Worm (Caenorhabditis elegans) whole organism, L3 larva: ENCODE results near the gene F17C11.12.

Source experiments
- ceh-16 ChIP-seq: sonication (generic microtip); optimal IDR thresholded peaks from 2 replicates; lab custom pipeline; 2017; ENCODE audit warnings: missing biosample characterization, missing genetic modification characterization
- ceh-28 ChIP-seq: fragments of 150-350 bp; optimal IDR thresholded peaks from 2 replicates; lab custom pipeline; 2014; ENCODE audit warnings: missing biosample characterization, missing genetic modification reagents, missing genetic modification characterization
- ceh-82 ChIP-seq: fragments of 150-350 bp; optimal IDR thresholded peaks from 2 replicates; lab custom pipeline; 2014; ENCODE audit warnings: missing biosample characterization, missing genetic modification characterization
- ceh-9 ChIP-seq: sonication (generic microtip); optimal IDR thresholded peaks from 2 replicates; lab custom pipeline; 2018; ENCODE audit warnings: missing biosample characterization, missing genetic modification characterization
- egl-27 ChIP-seq: sonication (generic microtip); optimal IDR thresholded peaks from 4 replicates; lab custom pipeline; 2017; ENCODE audit warnings: missing biosample characterization, missing genetic modification reagents, missing genetic modification characterization
- egl-5 ChIP-seq: fragments of 150-350 bp; optimal IDR thresholded peaks from 2 replicates; lab custom pipeline; 2017; ENCODE audit warnings: missing biosample characterization, missing genetic modification reagents, missing genetic modification characterization, inconsistent platforms
- elt-1 ChIP-seq: fragments of 150-350 bp; optimal IDR thresholded peaks from 2 replicates; lab custom pipeline; 2014; ENCODE audit warnings: missing biosample characterization, missing genetic modification characterization
- elt-3 ChIP-seq, 3 experiments: fragments of 150-350 bp in 1 of 3; sonication (generic microtip) in 2 of 3; optimal IDR thresholded peaks; 2 replicates in 2 of 3; 4 replicates in 1 of 3; lab custom pipeline; 2014 to 2017; ENCODE audit warnings: missing biosample characterization in 3 of 3, missing genetic modification characterization in 3 of 3
- eor-1 ChIP-seq, 2 experiments: fragments of 150-350 bp; optimal IDR thresholded peaks; 2 replicates each; lab custom pipeline; 2014 to 2018; ENCODE audit warnings: missing biosample characterization in 2 of 2, missing genetic modification characterization in 2 of 2
- fkh-10 ChIP-seq: sonication (generic microtip); optimal IDR thresholded peaks from 2 replicates; lab custom pipeline; 2017; ENCODE audit warnings: missing biosample characterization, missing genetic modification reagents, missing genetic modification characterization
- fkh-2 ChIP-seq: fragments of 150-350 bp; optimal IDR thresholded peaks from 2 replicates; lab custom pipeline; 2014; ENCODE audit warnings: missing biosample characterization, missing genetic modification reagents, missing genetic modification characterization
- fos-1 ChIP-seq: fragments of 150-350 bp; optimal IDR thresholded peaks from 2 replicates; lab custom pipeline; 2014; ENCODE audit warnings: missing biosample characterization, missing genetic modification characterization
- hmg-11 ChIP-seq: sonication (generic microtip); optimal IDR thresholded peaks from 2 replicates; lab custom pipeline; 2016; ENCODE audit warnings: missing genetic modification characterization, missing compliant biosample characterization
- jun-1 ChIP-seq: fragments of 150-350 bp; optimal IDR thresholded peaks from 2 replicates; lab custom pipeline; 2014; ENCODE audit warnings: missing biosample characterization, missing genetic modification reagents, missing genetic modification characterization
- lin-15B ChIP-seq: fragments of 150-350 bp; optimal IDR thresholded peaks from 2 replicates; lab custom pipeline; 2014; ENCODE audit warnings: missing biosample characterization, missing genetic modification characterization
- lsy-12 ChIP-seq: sonication (generic microtip); optimal IDR thresholded peaks from 2 replicates; lab custom pipeline; 2016; ENCODE audit warnings: mild to moderate bottlenecking, missing genetic modification characterization, missing compliant biosample characterization
- mml-1 ChIP-seq: fragments of 150-350 bp; sonication (generic microtip); optimal IDR thresholded peaks from 3 replicates; lab custom pipeline; 2014; ENCODE audit warnings: missing biosample characterization, missing genetic modification characterization
- nfya-1 ChIP-seq: sonication (generic microtip); optimal IDR thresholded peaks from 2 replicates; lab custom pipeline; 2017; ENCODE audit warnings: missing genetic modification characterization, mild to moderate bottlenecking, missing compliant biosample characterization, antibody characterized with exemption, moderate library complexity; ENCODE audit not compliant: insufficient read depth
- nhr-11 ChIP-seq: fragments of 150-350 bp; optimal IDR thresholded peaks from 2 replicates; lab custom pipeline; 2014; ENCODE audit warnings: missing biosample characterization, missing genetic modification characterization
- nhr-12 ChIP-seq: fragments of 150-350 bp; optimal IDR thresholded peaks from 2 replicates; lab custom pipeline; 2014; ENCODE audit warnings: missing biosample characterization, missing genetic modification characterization
- nhr-23 ChIP-seq: fragments of 150-350 bp; optimal IDR thresholded peaks from 2 replicates; lab custom pipeline; 2014; ENCODE audit warnings: missing biosample characterization, missing genetic modification reagents, missing genetic modification characterization
- nhr-237 ChIP-seq: fragments of 150-350 bp; optimal IDR thresholded peaks from 2 replicates; lab custom pipeline; 2014; ENCODE audit warnings: missing biosample characterization, missing genetic modification characterization
- nhr-25 ChIP-seq: sonication (generic microtip); optimal IDR thresholded peaks from 2 replicates; lab custom pipeline; 2017; ENCODE audit warnings: missing biosample characterization, missing genetic modification characterization
- nhr-43 ChIP-seq: sonication (generic microtip); optimal IDR thresholded peaks from 2 replicates; lab custom pipeline; 2016; ENCODE audit warnings: mild to moderate bottlenecking, missing genetic modification characterization, missing compliant biosample characterization; ENCODE audit not compliant: poor library complexity, severe bottlenecking
- nhr-76 ChIP-seq: fragments of 150-350 bp; sonication (generic microtip); optimal IDR thresholded peaks from 5 replicates; lab custom pipeline; 2014; ENCODE audit warnings: missing biosample characterization, missing genetic modification characterization
- nhr-77 ChIP-seq: fragments of 150-350 bp; optimal IDR thresholded peaks from 2 replicates; lab custom pipeline; 2014; ENCODE audit warnings: missing biosample characterization, missing genetic modification characterization
- pqm-1 ChIP-seq: fragments of 150-350 bp; optimal IDR thresholded peaks from 2 replicates; lab custom pipeline; 2017; ENCODE audit warnings: missing biosample characterization, missing genetic modification characterization, inconsistent platforms
- skn-1 ChIP-seq: fragments of 150-350 bp; optimal IDR thresholded peaks from 2 replicates; lab custom pipeline; 2014; ENCODE audit warnings: missing biosample characterization, missing genetic modification characterization
- tbx-2 ChIP-seq: sonication (generic microtip); optimal IDR thresholded peaks from 2 replicates; lab custom pipeline; 2016; ENCODE audit warnings: mild to moderate bottlenecking, missing genetic modification characterization, missing compliant biosample characterization
- unc-39 ChIP-seq: sonication (generic microtip); optimal IDR thresholded peaks from 4 replicates; lab custom pipeline; 2017; ENCODE audit warnings: missing biosample characterization, missing genetic modification characterization
- unc-62 ChIP-seq: fragments of 150-350 bp; sonication (generic microtip); optimal IDR thresholded peaks from 4 replicates; lab custom pipeline; 2014; ENCODE audit warnings: missing biosample characterization, missing genetic modification reagents, missing genetic modification characterization
- zag-1 ChIP-seq: fragments of 150-350 bp; optimal IDR thresholded peaks from 2 replicates; lab custom pipeline; 2014; ENCODE audit warnings: missing biosample characterization, missing genetic modification characterization

The F17C11.12 gene

DNA sequence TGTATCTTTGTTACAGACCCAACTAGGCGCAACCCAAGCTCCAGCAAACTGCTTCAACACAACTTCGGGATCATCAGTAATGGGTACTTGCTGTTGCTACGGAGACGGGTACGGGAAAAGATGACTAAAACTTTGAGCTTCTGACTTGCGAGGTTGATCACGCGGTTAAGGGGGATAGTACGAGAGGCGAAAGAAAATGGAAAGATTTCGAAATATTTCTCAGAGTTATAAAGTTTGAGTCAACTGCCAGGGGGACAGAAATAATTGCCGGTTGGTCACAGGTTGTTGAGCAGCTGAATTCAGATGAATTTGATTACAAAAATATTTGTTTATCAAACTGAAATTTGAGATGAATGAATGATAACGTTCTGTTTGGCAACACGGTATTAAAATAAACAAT lies 11.1 kb downstream of the F17C11.12 start:
- TF ChIP-seq nhr-76 (tag; lab: Kevin White, UChicago), result no peak
- no peak for TF ChIP-seq fkh-10 (GFP tag; lab: Kevin White, UChicago)
- no peak for TF ChIP-seq unc-62 (GFP tag; lab: Kevin White, UChicago)
- no peak for TF ChIP-seq nhr-23 (tag; lab: Kevin White, UChicago)

DNA sequence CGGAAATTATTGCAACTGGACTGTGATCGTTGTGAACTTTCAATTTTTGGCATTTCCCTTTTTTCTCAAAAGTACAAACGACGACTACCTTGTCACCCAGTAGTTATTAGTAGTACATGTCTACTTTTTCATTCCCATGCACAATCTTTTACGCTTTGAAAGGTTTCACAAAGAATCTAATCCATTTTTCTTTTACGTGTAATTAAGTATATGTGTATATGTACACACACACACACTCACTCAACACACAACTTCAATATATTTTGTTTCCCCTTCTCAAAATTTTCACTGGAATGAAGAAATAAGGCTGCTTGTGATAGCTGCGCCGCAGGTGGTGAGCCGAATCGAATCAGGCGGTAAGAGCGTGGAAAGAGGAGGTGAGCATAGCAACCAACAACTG lies 12.0 kb downstream of the F17C11.12 start, which contains the start of gene F58B4.6:
Gene F58B4.6, plus strand, starts transcription at position 301 of the 400 bp plus-strand sequence.
- TF ChIP-seq unc-62 (GFP tag; lab: Kevin White, UChicago) (no peak), fkh-2 (no peak), ceh-9 (tag; lab: Kevin White, UChicago) (no peak), nhr-25 (tag; lab: Kevin White, UChicago) (no peak), elt-1 (tag; lab: Kevin White, UChicago) (no peak), unc-39 (tag; lab: Kevin White, UChicago) (no peak), nhr-23 (tag; lab: Kevin White, UChicago) (no peak), tbx-2 (tag; lab: Kevin White, UChicago) (no peak), nhr-11 (tag; lab: Kevin White, UChicago) (no peak), pqm-1 (no peak), nhr-77 (no peak)

DNA sequence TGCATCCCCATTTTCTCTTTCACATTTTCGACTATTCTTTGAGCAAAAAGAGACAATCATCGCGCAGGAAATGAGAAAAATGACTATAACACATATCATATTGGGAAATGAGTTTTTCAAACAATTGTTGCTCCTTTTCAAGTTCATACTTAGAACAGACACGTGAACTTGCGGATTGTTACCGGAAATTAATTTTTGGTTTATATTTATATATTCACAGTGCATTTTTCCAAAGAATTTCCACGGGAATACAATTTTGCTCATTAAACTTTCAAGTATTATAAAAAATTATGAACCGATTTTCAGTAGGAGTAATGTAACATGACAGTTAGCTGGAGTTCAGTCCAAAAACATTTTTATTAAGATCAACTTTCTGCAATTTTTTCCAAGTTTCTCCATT lies 13.5 kb downstream of the F17C11.12 start, which contains the start of gene F58B4.7:
Gene F58B4.7, minus strand, starts transcription at position 101 of the 400 bp plus-strand sequence.
- TF ChIP-seq nhr-25 (tag; lab: Kevin White, UChicago), result no peak
- TF ChIP-seq nhr-23 (tag; lab: Kevin White, UChicago), result no peak
- TF ChIP-seq egl-5, result no peak

DNA sequence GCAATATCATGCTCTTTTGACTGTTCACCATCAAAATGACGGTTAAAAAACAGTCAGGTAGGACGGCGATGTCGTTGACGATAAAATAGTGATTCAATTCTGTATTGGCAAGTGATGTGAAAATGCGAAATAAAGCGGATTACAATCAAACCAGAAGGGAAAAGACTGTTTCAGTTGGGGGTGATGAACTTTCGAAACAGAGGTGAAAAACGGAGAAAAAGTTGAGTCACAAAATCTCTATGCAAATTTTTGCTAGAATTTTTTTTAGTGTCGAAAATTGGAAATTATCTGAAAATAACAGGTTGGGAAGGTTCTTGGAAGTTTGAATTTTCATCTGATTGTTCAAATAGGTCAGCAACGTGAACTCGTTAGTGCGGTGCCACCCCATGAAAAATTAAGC lies 15.0 kb downstream of the F17C11.12 start, which contains the start of gene nas-31:
Gene nas-31, minus strand, starts transcription at position 101 of the 400 bp plus-strand sequence.
- TF ChIP-seq fos-1 (no peak), ceh-16 (tag; lab: Kevin White, UChicago) (no peak), lin-15B (tag; lab: Kevin White, UChicago) (no peak), nhr-23 (tag; lab: Kevin White, UChicago) (no peak), nfya-1 (tag; lab: Kevin White, UChicago) (no peak), jun-1 (no peak), skn-1 (tag; lab: Kevin White, UChicago) (no peak), nhr-237 (tag; lab: Kevin White, UChicago) (no peak), egl-27 (tag; lab: Kevin White, UChicago) (no peak), eor-1 (tag; optimal IDR thresholded peaks at IDR 0.05; lab: Kevin White, UChicago) (no peak), zag-1 (no peak), nhr-12 (no peak), lsy-12 (tag; lab: Kevin White, UChicago) (no peak), elt-1 (tag; lab: Kevin White, UChicago) (no peak), unc-39 (tag; lab: Kevin White, UChicago) (no peak), elt-3 (tag; optimal IDR thresholded peaks at IDR 0.05; lab: Kevin White, UChicago) (no peak), ceh-82 (tag; lab: Kevin White, UChicago) (no peak), nhr-25 (tag; lab: Kevin White, UChicago) (no peak), nhr-11 (tag; lab: Kevin White, UChicago) (no peak)
- TF ChIP-seq, all 47 proteins: peak for 0

ce11 chrV:10918373-10918772 lies 18.3 kb downstream of the F17C11.12 start, which contains the start of gene F58B4.2:
Gene F58B4.2 (minus strand): TSS chrV:10918473.
- TF ChIP-seq ceh-28 (tag; lab: Kevin White, UChicago), result no peak
- no peak for TF ChIP-seq fkh-10 (GFP tag; lab: Kevin White, UChicago)
- no peak for TF ChIP-seq ceh-16 (tag; lab: Kevin White, UChicago)
- no peak for TF ChIP-seq ceh-82 (tag; lab: Kevin White, UChicago)
- TF ChIP-seq elt-3 (tag; optimal IDR thresholded peaks at IDR 0.05; lab: Kevin White, UChicago), result no peak
- no peak for TF ChIP-seq hmg-11 (tag; lab: Kevin White, UChicago)
- TF ChIP-seq nhr-43 (tag; lab: Kevin White, UChicago), result no peak
- TF ChIP-seq nhr-11 (tag; lab: Kevin White, UChicago), result no peak
- no peak for TF ChIP-seq unc-62 (GFP tag; lab: Kevin White, UChicago)
- no peak for TF ChIP-seq nhr-23 (tag; lab: Kevin White, UChicago)
- no peak for TF ChIP-seq nhr-76 (tag; lab: Kevin White, UChicago)
- no peak for TF ChIP-seq lin-15B (tag; lab: Kevin White, UChicago)
- no peak for TF ChIP-seq lsy-12 (tag; lab: Kevin White, UChicago)
- TF ChIP-seq mml-1 (tag; lab: Kevin White, UChicago), result no peak
- no peak for TF ChIP-seq unc-39 (tag; lab: Kevin White, UChicago)
